Fruit fly (Drosophila melanogaster) whole organism, embryonic: Measurements from ENCODE around the gene CG6330.
A peak's percentile ranks its signal among the peaks of the same experiment; 100 is the strongest.

ENCODE experiments used
- Awh ChIP-seq: fragments of 200-800 bp; sonication (Bioruptor generic); IDR thresholded peaks from 2 replicates; pipeline ENCODE4, ENCODE4 v1.3.6; 2022; ENCODE audit warnings: missing biosample characterization, missing genetic modification characterization
- BEAF-32 ChIP-seq: fragments of 200-800 bp; sonication (Bioruptor generic); optimal IDR thresholded peaks from 3 replicates; lab custom pipeline; 2017; ENCODE audit warnings: missing biosample characterization, missing genetic modification characterization, mild to moderate bottlenecking, moderate library complexity, missing genetic modification reagents
- Bdp1 ChIP-seq: fragments of 200-800 bp; sonication (Bioruptor generic); optimal IDR thresholded peaks from 3 replicates; lab custom pipeline; 2016; ENCODE audit warnings: missing biosample characterization, missing genetic modification characterization
- CG11398 ChIP-seq: fragments of 200-800 bp; sonication (Bioruptor generic); optimal IDR thresholded peaks from 2 replicates; lab custom pipeline; 2016; ENCODE audit warnings: missing biosample characterization, missing genetic modification characterization
- CG12104 ChIP-seq: fragments of 200-800 bp; sonication (Bioruptor generic); optimal IDR thresholded peaks from 3 replicates; lab custom pipeline; 2016; ENCODE audit warnings: missing biosample characterization, missing genetic modification characterization
- CG12769 ChIP-seq: fragments of 200-800 bp; sonication (Bioruptor generic); optimal IDR thresholded peaks from 2 replicates; lab custom pipeline; 2019; ENCODE audit warnings: missing biosample characterization, mild to moderate bottlenecking, missing genetic modification characterization, moderate library complexity
- CG12942 ChIP-seq: fragments of 200-800 bp; sonication (Bioruptor generic); optimal IDR thresholded peaks from 3 replicates; lab custom pipeline; 2016; ENCODE audit warnings: missing biosample characterization, missing genetic modification characterization
- CG13296 ChIP-seq: fragments of 200-800 bp; sonication (Bioruptor generic); optimal IDR thresholded peaks from 3 replicates; lab custom pipeline; 2018; ENCODE audit warnings: missing biosample characterization, mild to moderate bottlenecking, missing genetic modification characterization
- CG14710 ChIP-seq: fragments of 200-800 bp; sonication (Bioruptor generic); optimal IDR thresholded peaks from 3 replicates; lab custom pipeline; 2019; ENCODE audit warnings: missing biosample characterization, mild to moderate bottlenecking, missing genetic modification characterization, moderate library complexity
- CG15601 ChIP-seq: fragments of 200-800 bp; sonication (Bioruptor generic); optimal IDR thresholded peaks from 3 replicates; lab custom pipeline; 2019; ENCODE audit warnings: missing biosample characterization, mild to moderate bottlenecking, missing genetic modification characterization, moderate library complexity
- CG31388 ChIP-seq: fragments of 200-800 bp; sonication (Bioruptor generic); optimal IDR thresholded peaks from 2 replicates; lab custom pipeline; 2016; ENCODE audit warnings: missing biosample characterization, missing genetic modification characterization
- CG3995 ChIP-seq: fragments of 200-800 bp; sonication (Bioruptor generic); optimal IDR thresholded peaks from 3 replicates; lab custom pipeline; 2016; ENCODE audit warnings: missing biosample characterization, missing genetic modification characterization
- CG42726 ChIP-seq: fragments of 200-800 bp; sonication (Bioruptor generic); IDR thresholded peaks from 2 replicates; pipeline ENCODE4 v1.3.6; 2022; ENCODE audit warnings: missing biosample characterization, missing genetic modification characterization; ENCODE audit not compliant: partially characterized antibody
- CG4730 ChIP-seq: fragments of 200-800 bp; sonication (Bioruptor generic); IDR thresholded peaks from 2 replicates; pipeline ENCODE4 v1.3.6; 2022; ENCODE audit warnings: missing biosample characterization, missing genetic modification characterization
- CG6254 ChIP-seq: fragments of 200-800 bp; sonication (Bioruptor generic); optimal IDR thresholded peaks from 3 replicates; lab custom pipeline; 2017; ENCODE audit warnings: mild to moderate bottlenecking, missing biosample characterization, missing genetic modification reagents, missing genetic modification characterization
- CG8478 ChIP-seq: fragments of >200 bp; optimal IDR thresholded peaks from 2 replicates; lab custom pipeline; 2018
- CG9817 ChIP-seq: fragments of 200-800 bp; sonication (Bioruptor generic); optimal IDR thresholded peaks from 2 replicates; lab custom pipeline; 2018; ENCODE audit warnings: missing biosample characterization, mild to moderate bottlenecking, missing genetic modification characterization, moderate library complexity
- Dfd ChIP-seq, 2 experiments: fragments of >200 bp; optimal IDR thresholded peaks; 2 replicates each; lab custom pipeline; 2017; ENCODE audit warnings: missing biosample characterization in 2 of 2, missing genetic modification characterization in 2 of 2
- Doc2 ChIP-seq: fragments of 200-800 bp; sonication (Bioruptor generic); IDR thresholded peaks from 2 replicates; pipeline ENCODE4 v1.3.6; 2022; ENCODE audit warnings: missing biosample characterization, missing genetic modification characterization
- HLH4C ChIP-seq: fragments of 200-800 bp; sonication (Bioruptor generic); IDR thresholded peaks from 3 replicates; pipeline ENCODE4 v1.3.6; 2022; ENCODE audit warnings: missing biosample characterization, missing genetic modification characterization; ENCODE audit not compliant: partially characterized antibody
- Hr39 ChIP-seq: fragments of >200 bp; optimal IDR thresholded peaks from 2 replicates; lab custom pipeline; 2017
- MBD-R2 ChIP-seq: fragments of 200-800 bp; sonication (Bioruptor generic); IDR thresholded peaks from 2 replicates; pipeline ENCODE4 v1.3.6; 2022; ENCODE audit warnings: missing biosample characterization, missing genetic modification characterization
- Max ChIP-seq: fragments of 200-800 bp; sonication (Bioruptor generic); optimal IDR thresholded peaks from 2 replicates; lab custom pipeline; 2016; ENCODE audit warnings: missing biosample characterization, mild to moderate bottlenecking, missing genetic modification characterization
- Myb ChIP-seq: fragments of 200-800 bp; sonication (Bioruptor generic); optimal IDR thresholded peaks from 2 replicates; lab custom pipeline; 2016; ENCODE audit warnings: missing biosample characterization, missing genetic modification characterization
- Pdp1 ChIP-seq, 2 experiments: fragments of 200-800 bp; sonication (Bioruptor generic); optimal IDR thresholded peaks; 3 replicates each; lab custom pipeline; 2016; ENCODE audit warnings: missing biosample characterization in 2 of 2, missing genetic modification characterization in 2 of 2, mild to moderate bottlenecking in 1 of 2, moderate library complexity in 1 of 2
- Poxn ChIP-seq: fragments of 200-800 bp; sonication (Bioruptor generic); IDR thresholded peaks from 2 replicates; pipeline ENCODE4 v1.3.6; 2022; ENCODE audit warnings: missing biosample characterization, missing genetic modification characterization
- Rfx ChIP-seq: fragments of 200-800 bp; sonication (Bioruptor generic); IDR thresholded peaks from 2 replicates; pipeline ENCODE4 v1.3.6; 2022; ENCODE audit warnings: missing biosample characterization, missing genetic modification characterization
- Sox100B ChIP-seq: fragments of 200-800 bp; sonication (Bioruptor generic); optimal IDR thresholded peaks from 3 replicates; lab custom pipeline; 2018; ENCODE audit warnings: missing biosample characterization, mild to moderate bottlenecking, missing genetic modification characterization
- Ssrp ChIP-seq: fragments of 200-800 bp; sonication (Bioruptor generic); optimal IDR thresholded peaks from 2 replicates; lab custom pipeline; 2018; ENCODE audit warnings: missing biosample characterization, mild to moderate bottlenecking, missing genetic modification characterization, moderate library complexity
- amos ChIP-seq: fragments of 200-800 bp; sonication (Bioruptor generic); IDR thresholded peaks from 2 replicates; pipeline ENCODE4 v1.3.6; 2022; ENCODE audit warnings: missing biosample characterization, missing genetic modification characterization; ENCODE audit not compliant: partially characterized antibody
- ap ChIP-seq: fragments of 200-800 bp; sonication (Bioruptor generic); IDR thresholded peaks from 2 replicates; pipeline ENCODE4 v1.3.6; 2022; ENCODE audit warnings: missing biosample characterization, missing genetic modification characterization
- bcd ChIP-seq: fragments of 200-800 bp; sonication (Bioruptor generic); optimal IDR thresholded peaks from 2 replicates; lab custom pipeline; 2017; ENCODE audit warnings: missing biosample characterization, mild to moderate bottlenecking, missing genetic modification characterization
- bsh ChIP-seq, 2 experiments: fragments of 200-800 bp; sonication (Bioruptor generic); optimal IDR thresholded peaks; 2 replicates each; lab custom pipeline; 2017 to 2018; ENCODE audit warnings: mild to moderate bottlenecking in 2 of 2, missing biosample characterization in 2 of 2, missing genetic modification characterization in 2 of 2, moderate library complexity in 1 of 2
- cg ChIP-seq: fragments of 200-800 bp; sonication (Bioruptor generic); optimal IDR thresholded peaks from 3 replicates; lab custom pipeline; 2019; ENCODE audit warnings: missing biosample characterization, mild to moderate bottlenecking, missing genetic modification characterization, moderate library complexity
- crc ChIP-seq: fragments of 200-800 bp; sonication (Bioruptor generic); optimal IDR thresholded peaks from 2 replicates; lab custom pipeline; 2016; ENCODE audit warnings: missing biosample characterization, missing genetic modification characterization
- fd3F ChIP-seq: fragments of 200-800 bp; sonication (Bioruptor generic); optimal IDR thresholded peaks from 2 replicates; lab custom pipeline; 2018; ENCODE audit warnings: missing biosample characterization, mild to moderate bottlenecking, missing genetic modification characterization, moderate library complexity
- ftz-f1 ChIP-seq: fragments of 200-800 bp; sonication (Bioruptor generic); optimal IDR thresholded peaks from 2 replicates; lab custom pipeline; 2016; ENCODE audit warnings: missing biosample characterization, missing genetic modification characterization
- gcm2 ChIP-seq: fragments of 200-800 bp; sonication (Bioruptor generic); optimal IDR thresholded peaks from 2 replicates; lab custom pipeline; 2016; ENCODE audit warnings: missing biosample characterization, missing genetic modification characterization
- gsb-n ChIP-seq: fragments of 200-800 bp; sonication (Bioruptor generic); optimal IDR thresholded peaks from 3 replicates; lab custom pipeline; 2018; ENCODE audit warnings: missing biosample characterization, mild to moderate bottlenecking, missing genetic modification characterization
- nau ChIP-seq: fragments of 200-800 bp; sonication (Bioruptor generic); optimal IDR thresholded peaks from 3 replicates; lab custom pipeline; 2017; ENCODE audit warnings: missing biosample characterization, mild to moderate bottlenecking, missing genetic modification characterization, missing genetic modification reagents
- nerfin-2 ChIP-seq: fragments of 200-800 bp; sonication (Bioruptor generic); IDR thresholded peaks from 2 replicates; pipeline ENCODE4 v1.3.6; 2022; ENCODE audit warnings: missing biosample characterization, missing genetic modification characterization; ENCODE audit not compliant: partially characterized antibody
- pb ChIP-seq: fragments of 200-800 bp; sonication (Bioruptor generic); optimal IDR thresholded peaks from 3 replicates; lab custom pipeline; 2016; ENCODE audit warnings: missing biosample characterization, missing genetic modification characterization
- pum ChIP-seq: fragments of 200-800 bp; sonication (Bioruptor generic); optimal IDR thresholded peaks from 2 replicates; lab custom pipeline; 2016; ENCODE audit warnings: missing biosample characterization, missing genetic modification characterization
- ranshi ChIP-seq: fragments of 200-800 bp; sonication (Bioruptor generic); IDR thresholded peaks from 2 replicates; pipeline ENCODE4 v1.3.6; 2022; ENCODE audit warnings: missing biosample characterization, missing genetic modification characterization
- ro ChIP-seq: fragments of 200-800 bp; sonication (Bioruptor generic); IDR thresholded peaks from 2 replicates; pipeline ENCODE4 v1.3.6; 2022; ENCODE audit warnings: missing biosample characterization, missing genetic modification characterization
- scrt ChIP-seq: fragments of 200-800 bp; sonication (Bioruptor generic); optimal IDR thresholded peaks from 2 replicates; lab custom pipeline; 2018; ENCODE audit warnings: missing biosample characterization, mild to moderate bottlenecking, missing genetic modification characterization, moderate library complexity
- toy ChIP-seq: fragments of 200-800 bp; sonication (Bioruptor generic); IDR thresholded peaks from 2 replicates; pipeline ENCODE4 v1.3.6; 2022; ENCODE audit warnings: missing biosample characterization, missing genetic modification characterization
- vfl ChIP-seq: fragments of 200-800 bp; sonication (Bioruptor generic); optimal IDR thresholded peaks from 2 replicates; lab custom pipeline; 2016; ENCODE audit warnings: missing biosample characterization, missing genetic modification characterization
- vnd ChIP-seq: fragments of 200-800 bp; sonication (Bioruptor generic); IDR thresholded peaks from 3 replicates; pipeline ENCODE4 v1.3.6; 2022; ENCODE audit warnings: missing biosample characterization, missing genetic modification characterization; ENCODE audit not compliant: partially characterized antibody
- zf30C ChIP-seq: fragments of 200-800 bp; sonication (Bioruptor generic); optimal IDR thresholded peaks from 3 replicates; lab custom pipeline; 2018; ENCODE audit warnings: missing biosample characterization, mild to moderate bottlenecking, missing genetic modification characterization

CG6330 gene

DNA sequence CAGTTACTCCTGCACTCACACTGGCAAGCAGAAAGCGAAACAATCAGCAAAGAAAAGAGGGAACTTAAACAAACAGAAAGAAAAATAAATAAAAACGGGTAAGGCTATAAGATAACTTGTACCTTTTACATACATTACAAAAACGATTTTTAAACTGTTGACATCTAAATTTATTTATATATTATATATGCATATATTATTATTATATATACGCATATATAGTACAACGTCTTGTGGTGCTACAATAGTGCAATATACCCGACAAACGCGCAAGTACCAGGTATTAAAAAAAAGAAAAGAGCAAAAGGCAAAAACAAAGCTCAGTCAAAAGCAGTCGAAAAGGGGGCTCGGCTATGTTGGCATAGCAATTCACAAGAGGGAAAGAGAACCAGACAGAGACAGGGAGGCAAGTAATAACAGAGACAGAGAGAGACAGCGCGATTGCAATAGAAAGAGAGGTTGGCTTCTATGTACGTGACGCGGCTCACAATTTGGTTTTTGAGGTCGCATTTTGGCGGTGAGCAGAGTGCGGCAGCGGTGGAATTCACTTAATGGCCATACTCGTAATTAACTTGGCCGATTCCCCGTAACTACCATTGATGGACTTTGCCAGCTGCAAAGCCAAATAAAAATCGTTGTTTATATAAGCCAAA lies 4.1 kb downstream of the CG6330 start (continued):
- TF ChIP-seq CG13296 (GFP tag; lab: Kevin White, UChicago) (peak; percentile 46), bsh (GFP tag; optimal IDR thresholded peaks at IDR 0.05; lab: Kevin White, UChicago) (peak; percentile 88 to 92), nerfin-2 (GFP tag; lab: Robert Waterston, UW) (no peak), zf30C (no peak), vfl (GFP tag; lab: Kevin White, UChicago) (no peak), CG42726 (no peak), amos (GFP tag; lab: Robert Waterston, UW) (no peak), CG15601 (peak; percentile 53), Bdp1 (no peak), Poxn (GFP tag; lab: Robert Waterston, UW) (no peak), Rfx (GFP tag; lab: Robert Waterston, UW) (peak; percentile 74), cg (GFP tag; lab: Kevin White, UChicago) (peak; percentile 3), CG4730 (GFP tag; lab: Robert Waterston, UW) (peak; percentile 78), Ssrp (tag; lab: Kevin White, UChicago) (peak; percentile 80), CG9817 (tag; lab: Kevin White, UChicago) (peak; percentile 23), toy (GFP tag; lab: Robert Waterston, UW) (no peak), Dfd (GFP tag; optimal IDR thresholded peaks at IDR 0.05; lab: Kevin White, UChicago) (no peak), vnd (no peak), Pdp1 (GFP tag; optimal IDR thresholded peaks at IDR 0.05; lab: Kevin White, UChicago) (peak in 1 of 2 experiments; percentile 71), ro (GFP tag; lab: Robert Waterston, UW) (peak; percentile 64), pb (peak; percentile 1), gsb-n (tag; lab: Kevin White, UChicago) (peak; percentile 76), CG6254 (peak; percentile 32), CG8478 (lab: Kevin White, UChicago) (peak; percentile 69), CG12769 (tag; lab: Kevin White, UChicago) (no peak), CG12942 (GFP tag; lab: Kevin White, UChicago) (peak; percentile 56), BEAF-32 (GFP tag; lab: Kevin White, UChicago) (no peak), ftz-f1 (GFP tag; lab: Kevin White, UChicago) (peak; percentile 31), Max (GFP tag; lab: Kevin White, UChicago) (peak; percentile 16), Awh (GFP tag; lab: Robert Waterston, UW) (peak; percentile 84), Sox100B (GFP tag; lab: Kevin White, UChicago) (peak; percentile 81), pum (GFP tag; lab: Kevin White, UChicago) (no peak), bcd (GFP tag; lab: Kevin White, UChicago) (peak; percentile 82), CG11398 (GFP tag; lab: Kevin White, UChicago) (no peak), gcm2 (GFP tag; lab: Kevin White, UChicago) (no peak), crc (GFP tag; lab: Kevin White, UChicago) (no peak), scrt (GFP tag; lab: Kevin White, UChicago) (peak; percentile 51), CG12104 (GFP tag; lab: Kevin White, UChicago) (peak; percentile 56), HLH4C (GFP tag; lab: Robert Waterston, UW) (no peak), nau (peak; percentile 48), ap (GFP tag; lab: Robert Waterston, UW) (peak; percentile 67), CG31388 (GFP tag; lab: Kevin White, UChicago) (peak; percentile 34), Hr39 (lab: Kevin White, UChicago) (no peak), Doc2 (no peak), fd3F (peak; percentile 61), CG3995 (no peak), MBD-R2 (GFP tag; lab: Robert Waterston, UW) (peak; percentile 20; the same call in 1 of the 2 replicates), CG14710 (tag; lab: Kevin White, UChicago) (peak; percentile 45), ranshi (GFP tag; lab: Robert Waterston, UW) (peak; percentile 76), Myb (GFP tag; lab: Kevin White, UChicago) (no peak)
